Fruit fly (Drosophila melanogaster) whole organism, pupa: ENCODE results near the gene dpr10.
A peak's percentile ranks its signal among the peaks of the same experiment; 100 is the strongest.

ENCODE experiments used
- CG32121 ChIP-seq: fragments of 200-800 bp; sonication (Bioruptor generic); IDR thresholded peaks from 2 replicates; pipeline ENCODE4 v1.3.6; 2022; ENCODE audit warnings: missing biosample characterization, missing genetic modification characterization
- CG34367 ChIP-seq: fragments of 200-800 bp; sonication (Bioruptor generic); optimal IDR thresholded peaks from 2 replicates; lab custom pipeline; 2018; ENCODE audit warnings: missing biosample characterization, mild to moderate bottlenecking, missing genetic modification characterization
- CG8159 ChIP-seq: fragments of 200-800 bp; sonication (Bioruptor generic); optimal IDR thresholded peaks from 3 replicates; lab custom pipeline; 2018; ENCODE audit warnings: missing biosample characterization, mild to moderate bottlenecking, missing genetic modification characterization, moderate library complexity
- CG8301 ChIP-seq: fragments of 200-800 bp; sonication (Bioruptor generic); optimal IDR thresholded peaks from 2 replicates; lab custom pipeline; 2018; ENCODE audit warnings: missing biosample characterization, mild to moderate bottlenecking, missing genetic modification characterization
- Pif1B ChIP-seq: fragments of 200-800 bp; sonication (Bioruptor generic); optimal IDR thresholded peaks from 3 replicates; lab custom pipeline; 2016; ENCODE audit warnings: missing biosample characterization, missing genetic modification characterization
- fd96Ca ChIP-seq: fragments of 200-800 bp; sonication (Bioruptor generic); IDR thresholded peaks from 3 replicates; pipeline ENCODE4 v1.3.6; 2022; ENCODE audit warnings: missing biosample characterization, missing genetic modification characterization
- rn ChIP-seq: fragments of 200-800 bp; sonication (Bioruptor generic); IDR thresholded peaks from 2 replicates; pipeline ENCODE4 v1.3.6; 2022; ENCODE audit warnings: missing biosample characterization, missing genetic modification characterization

- TF ChIP-seq fd96Ca: no peak
- peak; percentile 23 for TF ChIP-seq CG34367 (tag; lab: Kevin White, UChicago)
- peak; percentile 55 for TF ChIP-seq CG8301 (tag; lab: Kevin White, UChicago)
- no peak for TF ChIP-seq Pif1B (GFP tag; lab: Kevin White, UChicago)
- TF ChIP-seq CG32121 (GFP tag; lab: Robert Waterston, UW): 0 out of 2 replicates have a peak, but pooled peaks have one; percentile 10
- no peak for TF ChIP-seq rn (GFP tag; lab: Robert Waterston, UW)
- TF ChIP-seq CG8159 (tag; lab: Kevin White, UChicago): peak; percentile 23
Observed at dm6 chr3L:10198571-10198970, 12.7 kb upstream of the dpr10 start.
